Worm (Caenorhabditis elegans): ENCODE measurements around the gene prmt-1.

Gene prmt-1

DNA sequence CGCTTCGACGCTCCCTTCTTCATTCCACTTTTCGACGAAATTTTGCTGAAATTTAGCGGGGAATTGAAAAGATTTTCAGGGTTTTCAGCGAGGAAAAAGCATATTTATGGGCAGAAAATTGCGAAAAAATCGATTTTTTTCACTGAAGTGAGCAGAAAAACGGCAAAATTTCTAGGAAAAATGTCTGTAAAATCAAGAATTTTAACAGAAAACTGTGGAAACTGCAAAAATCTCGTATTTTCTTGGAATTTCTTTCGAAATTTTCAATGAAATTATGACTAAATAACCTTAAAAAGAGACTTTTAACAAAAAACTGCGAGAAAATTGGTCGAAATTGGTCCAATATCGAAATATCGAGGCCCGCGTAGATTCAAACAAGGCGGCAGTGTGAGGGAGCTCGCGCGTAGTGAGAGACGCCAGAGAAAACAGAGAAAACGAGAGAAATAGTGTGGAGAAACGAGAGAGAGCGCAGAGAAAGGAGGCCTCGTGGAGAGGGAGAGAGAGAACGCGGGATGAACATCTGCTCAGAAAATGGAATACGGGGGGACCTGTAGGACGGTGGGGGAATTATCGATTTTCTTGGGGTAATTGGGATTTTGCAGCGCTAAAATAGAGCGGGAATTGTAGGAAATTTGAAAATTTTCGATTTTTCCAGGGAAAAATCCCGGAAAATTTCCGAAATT is 19.9 kb downstream of the prmt-1 start, which contains the start of gene swsn-1 (continued):
- TF ChIP-seq unc-98 (GFP tag; IDR thresholded peaks at IDR 0.05) (no peak), ces-1 (GFP tag; optimal IDR thresholded peaks at IDR 0.05) (no peak), nhr-71 (tag; optimal IDR thresholded peaks at IDR 0.05) (peak; percentile 74), isw-1 (GFP tag; IDR thresholded peaks at IDR 0.05) (peak; percentile 57), nhr-28 (tag; optimal IDR thresholded peaks at IDR 0.05) (no peak), jun-1 (tag; optimal IDR thresholded peaks at IDR 0.05) (peak; percentile 35), C34B4.2 (tag; optimal IDR thresholded peaks at IDR 0.05) (no peak), nhr-76 (tag; optimal IDR thresholded peaks at IDR 0.05) (no peak), nhr-77 (tag; optimal IDR thresholded peaks at IDR 0.05) (no peak), zip-4 (GFP tag; optimal IDR thresholded peaks at IDR 0.05) (no peak), F16B12.6 (tag; optimal IDR thresholded peaks at IDR 0.05) (peak; percentile 15), elt-2 (tag; optimal IDR thresholded peaks at IDR 0.05) (no peak), nhr-12 (tag; optimal IDR thresholded peaks at IDR 0.05) (no peak), nhr-90 (tag; optimal IDR thresholded peaks at IDR 0.05; ENCODE audit: poor library complexity) (peak; percentile 37), fkh-8 (tag; optimal IDR thresholded peaks at IDR 0.05) (peak; percentile 9), unc-130 (tag; optimal IDR thresholded peaks at IDR 0.05) (no peak), irx-1 (tag; optimal IDR thresholded peaks at IDR 0.05) (peak; percentile 27), pag-3 (tag; optimal IDR thresholded peaks at IDR 0.05; ENCODE audit: borderline replicate concordance, insufficient read depth) (no peak), egl-27 (tag; optimal IDR thresholded peaks at IDR 0.05) (no peak), skn-1 (tag; optimal IDR thresholded peaks at IDR 0.05) (peak; percentile 42), nhr-19 (GFP tag; conservative IDR thresholded peaks at IDR 0.05) (peak; percentile 44), efl-3 (GFP tag; optimal IDR thresholded peaks at IDR 0.05) (no peak), ztf-11 (tag; optimal IDR thresholded peaks at IDR 0.05) (peak in 1 of 2 experiments; percentile 33), dsc-1 (tag; optimal IDR thresholded peaks at IDR 0.05) (peak; percentile 29), fkh-10 (GFP tag; optimal IDR thresholded peaks at IDR 0.05) (no peak), hlh-17 (GFP tag; optimal IDR thresholded peaks at IDR 0.05; ENCODE audit: borderline replicate concordance) (no peak), snpc-4 (tag; optimal IDR thresholded peaks at IDR 0.05) (no peak), efl-1 (optimal IDR thresholded peaks at IDR 0.05) (peak; percentile 71 to 83), efl-1 (GFP tag; optimal IDR thresholded peaks at IDR 0.05 in 1 of 2) (peak; percentile 43 to 94), unc-86 (tag; optimal IDR thresholded peaks at IDR 0.05) (peak; percentile 3), mdl-1 (tag; optimal IDR thresholded peaks at IDR 0.05) (peak in 1 of 2 experiments; percentile 56), nhr-11 (tag; optimal IDR thresholded peaks at IDR 0.05) (no peak), fos-1 (tag; optimal IDR thresholded peaks at IDR 0.05) (no peak), rnt-1 (tag; optimal IDR thresholded peaks at IDR 0.05) (no peak), ceh-82 (tag; optimal IDR thresholded peaks at IDR 0.05) (peak; percentile 30 to 68 (median 41)), ceh-8 (GFP tag; optimal IDR thresholded peaks at IDR 0.05) (no peak), xbp-1 (tag; optimal IDR thresholded peaks at IDR 0.05) (peak; percentile 41), aha-1 (tag; optimal IDR thresholded peaks at IDR 0.05) (no peak), snu-23 (GFP tag; optimal IDR thresholded peaks at IDR 0.05) (peak; percentile 62), lin-39 (tag; optimal IDR thresholded peaks at IDR 0.05) (no peak), lin-13 (GFP tag; optimal IDR thresholded peaks at IDR 0.05) (peak; percentile 21), unc-62 (GFP tag; optimal IDR thresholded peaks at IDR 0.05) (no peak), nhr-20 (tag; optimal IDR thresholded peaks at IDR 0.05) (peak; percentile 44), ztf-4 (tag; optimal IDR thresholded peaks at IDR 0.05) (no peak)

All from whole organism, L1 larva.